Fruit fly (Drosophila melanogaster) whole organism, larva: ENCODE results near the gene CG6766.
A peak's percentile ranks its signal among the peaks of the same experiment; 100 is the strongest.

Experiments
- noc ChIP-seq: fragments of 200-800 bp; sonication (Bioruptor generic); optimal IDR thresholded peaks from 3 replicates; lab custom pipeline; 2019; ENCODE audit warnings: missing biosample characterization, mild to moderate bottlenecking, missing genetic modification characterization, moderate library complexity

CG6766 gene

dm6 chr2L:12024104-12024503, 16.4 kb downstream of the CG6766 start:
- TF ChIP-seq noc (tag; lab: Kevin White, UChicago) = no peak

DNA sequence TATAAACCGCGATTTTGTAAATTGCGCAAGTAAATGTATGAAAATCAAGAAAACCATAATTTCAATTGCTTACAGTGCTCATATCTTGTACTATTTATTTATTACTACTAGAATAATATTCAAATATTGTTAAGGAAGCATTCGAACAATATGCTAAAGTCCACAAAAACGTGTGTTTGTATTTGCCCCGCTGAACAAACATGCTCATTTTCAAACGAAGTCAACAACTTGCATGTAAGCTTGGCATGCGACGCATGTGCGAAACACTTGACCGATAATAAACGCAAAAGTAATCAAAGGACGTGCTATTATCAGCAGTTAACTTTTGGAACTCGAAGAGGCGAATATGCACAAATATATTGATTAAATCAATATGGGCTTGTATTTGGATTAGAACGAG, 19.3 kb downstream of the CG6766 start:
- no peak for TF ChIP-seq noc (tag; lab: Kevin White, UChicago)

dm6 chr2L:12020735-12021134, 19.8 kb downstream of the CG6766 start, which contains the start of gene Wdr81:
Gene Wdr81 (minus strand): TSS chr2L:12020960.
- no peak for TF ChIP-seq noc (tag; lab: Kevin White, UChicago)

dm6 chr2L:12013741-12014393, 26.6 kb downstream of the CG6766 start:
- TF ChIP-seq noc (tag; lab: Kevin White, UChicago) = no peak

DNA sequence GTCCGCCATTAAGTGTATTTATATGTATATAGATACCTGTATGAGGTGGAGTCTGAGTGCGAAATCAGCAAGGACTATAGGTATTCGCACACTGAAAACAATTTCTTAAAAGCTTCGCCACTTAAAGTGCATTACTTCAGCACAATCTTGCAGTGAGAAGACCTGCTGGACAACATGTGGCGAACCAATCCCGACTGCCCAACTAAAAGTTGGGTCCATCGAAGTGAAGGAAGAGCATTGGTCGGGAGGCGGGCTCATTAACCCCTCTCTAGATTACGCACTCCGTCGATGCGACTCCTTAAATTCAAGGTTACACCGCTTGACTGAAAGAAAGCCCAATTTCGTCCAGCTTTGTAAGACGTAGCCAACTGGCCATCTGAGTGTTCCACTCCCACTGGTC, 27.2 kb downstream of the CG6766 start:
- no peak for TF ChIP-seq noc (tag; lab: Kevin White, UChicago)

dm6 chr2L:12011682-12012655, 28.5 kb downstream of the CG6766 start:
- TF ChIP-seq noc (tag; lab: Kevin White, UChicago) = peak; percentile 95

DNA sequence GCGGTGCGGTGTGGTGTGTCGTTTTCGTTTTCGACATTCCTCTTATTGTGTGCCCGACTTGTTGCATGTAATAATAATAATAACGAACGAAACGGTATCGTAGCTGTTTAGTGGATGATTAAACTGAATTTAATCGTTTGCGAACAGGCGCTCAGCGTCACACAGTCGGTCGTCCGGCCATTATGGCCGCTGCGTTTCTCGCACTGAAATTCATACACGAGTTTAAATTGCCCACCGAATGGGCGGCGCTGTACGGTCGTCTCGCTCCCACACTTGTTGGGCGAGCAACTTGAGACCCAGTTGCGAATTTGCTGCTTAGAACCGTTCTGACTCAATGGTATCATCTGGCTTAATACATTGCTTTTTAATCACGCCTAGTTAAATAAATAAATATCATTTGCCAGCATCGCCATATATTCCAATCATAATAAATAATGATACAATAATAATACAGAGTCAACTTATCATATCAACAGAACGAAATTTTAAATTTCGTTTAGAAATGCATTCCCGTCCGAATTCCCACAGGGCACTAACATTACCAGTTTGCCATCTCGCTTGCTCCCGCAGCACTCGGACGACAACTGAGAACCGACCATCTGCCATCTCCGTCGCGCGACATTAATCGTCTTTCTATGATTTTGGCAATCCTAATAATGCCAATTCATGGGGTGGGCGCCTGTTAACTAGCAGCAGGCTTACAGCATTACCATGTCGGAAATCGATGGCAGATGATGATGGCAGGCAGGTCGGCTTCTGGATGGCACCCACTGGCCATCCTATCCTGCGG, 29.4 kb downstream of the CG6766 start:
- TF ChIP-seq noc (tag; lab: Kevin White, UChicago) = peak; percentile 93

- peak; percentile 78 for TF ChIP-seq noc (tag; lab: Kevin White, UChicago)
Measured at dm6 chr2L:12010100-12010876, 30.2 kb downstream of the CG6766 start.

DNA sequence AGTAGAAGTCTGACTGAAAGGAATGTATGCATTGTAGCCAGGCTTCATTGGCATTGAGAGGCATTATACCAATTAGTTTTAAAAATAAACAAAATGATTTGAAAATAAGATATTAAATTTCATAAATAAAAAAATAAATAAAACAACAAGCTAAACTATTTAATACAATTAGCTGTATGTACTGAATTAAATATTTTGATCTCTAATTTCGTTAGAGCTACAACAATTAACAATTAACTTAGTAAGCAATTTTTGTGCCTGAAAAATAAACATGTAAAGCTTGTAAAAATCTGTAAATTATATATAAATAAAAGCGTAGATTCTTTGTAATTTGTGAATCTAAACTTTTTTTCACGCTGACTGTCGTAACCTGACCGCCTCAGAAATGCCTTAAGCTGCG, 32.6 kb downstream of the CG6766 start, which contains the start of gene Rh5:
TSS of gene Rh5 (plus strand) at position 301 of the 400 bp plus-strand sequence.
- no peak for TF ChIP-seq noc (tag; lab: Kevin White, UChicago)

DNA sequence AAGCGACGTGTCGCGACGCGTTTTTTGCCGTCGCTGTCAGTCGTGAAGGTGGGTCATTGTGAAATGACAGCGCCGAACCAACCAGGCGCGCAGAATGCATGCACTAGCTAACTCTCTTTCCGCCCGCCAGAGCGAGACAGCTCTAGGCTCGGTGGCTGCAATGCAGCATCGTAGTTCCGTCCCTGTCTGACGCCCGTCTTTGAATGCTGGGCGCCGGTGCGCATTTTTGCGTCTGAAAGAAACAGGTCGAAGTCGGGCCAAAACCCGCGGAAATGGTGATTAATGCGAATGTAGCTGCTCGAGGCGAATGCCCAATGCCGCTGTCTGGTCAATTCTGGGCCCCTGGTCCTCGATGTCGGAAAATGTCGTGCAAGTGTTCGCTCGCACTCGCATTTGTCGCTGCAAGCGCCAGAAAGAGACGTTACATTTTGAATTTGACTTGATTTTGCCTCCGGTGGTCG, 33.1 kb downstream of the CG6766 start:
- TF ChIP-seq noc (tag; lab: Kevin White, UChicago) = peak; percentile 80

DNA sequence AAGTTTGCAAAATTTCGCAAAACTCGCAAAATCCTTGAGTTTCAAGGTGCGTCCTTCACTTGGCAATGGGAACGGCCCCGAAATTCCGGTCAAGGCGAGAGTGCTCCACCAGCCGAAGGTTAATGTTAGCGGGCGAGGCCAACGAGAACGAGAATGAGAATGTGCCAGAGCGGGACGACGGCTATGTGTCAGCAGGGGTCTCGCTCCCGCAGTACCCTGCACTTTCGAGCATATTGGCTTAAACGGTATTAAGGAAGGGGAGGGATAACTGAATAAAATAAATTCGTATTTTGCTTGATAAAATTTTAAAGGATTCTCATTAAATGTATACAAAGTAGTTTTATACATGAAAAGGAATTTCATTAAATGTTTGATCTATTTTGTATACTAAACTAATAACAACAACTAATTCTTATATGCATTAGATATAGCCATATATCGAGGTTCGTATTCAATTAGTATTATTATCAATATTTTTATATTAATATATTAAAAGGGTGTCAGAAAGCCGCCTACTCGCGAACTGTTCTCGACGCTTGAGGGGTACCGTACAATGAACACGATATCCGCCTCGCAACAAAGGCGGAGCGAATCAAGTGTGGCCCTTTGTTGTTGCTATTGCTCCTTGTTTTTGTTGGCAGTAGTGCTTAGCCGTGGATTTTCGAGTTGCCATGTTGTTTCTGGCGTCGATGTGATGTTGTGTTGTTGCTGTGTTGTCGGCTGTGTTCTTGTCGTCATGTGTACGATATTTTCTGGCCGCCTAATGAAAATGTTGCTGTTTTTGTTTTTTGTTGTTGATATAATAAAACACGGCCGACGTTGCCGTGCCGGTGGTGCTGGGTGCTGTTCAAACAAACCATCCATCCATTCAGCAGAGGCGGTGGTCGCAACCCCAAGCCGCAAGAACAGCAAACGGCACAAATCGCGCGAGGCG, 33.8 kb downstream of the CG6766 start:
- peak; percentile 96 for TF ChIP-seq noc (tag; lab: Kevin White, UChicago)

dm6 chr2L:12005436-12006396, 34.8 kb downstream of the CG6766 start:
- peak; percentile 3 for TF ChIP-seq noc (tag; lab: Kevin White, UChicago)
